Fruit fly (Drosophila melanogaster) whole organism, embryonic: ENCODE measurements around the gene Cdc16.

Experiments
- CG10321 ChIP-seq: fragments of 200-800 bp; sonication (Bioruptor generic); IDR thresholded peaks from 2 replicates; pipeline ENCODE4 v1.3.6; 2022; ENCODE audit warnings: missing biosample characterization, missing genetic modification characterization
- CG10431 ChIP-seq: fragments of 200-800 bp; sonication (Bioruptor generic); optimal IDR thresholded peaks from 3 replicates; lab custom pipeline; 2018; ENCODE audit warnings: missing biosample characterization, mild to moderate bottlenecking, missing genetic modification characterization
- CG12659 ChIP-seq: fragments of 200-800 bp; sonication (Bioruptor generic); optimal IDR thresholded peaks from 3 replicates; lab custom pipeline; 2017; ENCODE audit warnings: mild to moderate bottlenecking, missing biosample characterization, missing genetic modification reagents, missing genetic modification characterization
- CG13123 ChIP-seq: fragments of 200-800 bp; sonication (Bioruptor generic); optimal IDR thresholded peaks from 2 replicates; lab custom pipeline; 2016; ENCODE audit warnings: missing biosample characterization, missing genetic modification characterization
- CG13296 ChIP-seq: fragments of 200-800 bp; sonication (Bioruptor generic); optimal IDR thresholded peaks from 3 replicates; lab custom pipeline; 2018; ENCODE audit warnings: missing biosample characterization, mild to moderate bottlenecking, missing genetic modification characterization
- CG14860 ChIP-seq: fragments of 200-800 bp; sonication (Bioruptor generic); IDR thresholded peaks from 3 replicates; pipeline ENCODE4 v1.3.6; 2022; ENCODE audit warnings: missing biosample characterization, missing genetic modification characterization; ENCODE audit not compliant: partially characterized antibody
- CG15269 ChIP-seq: fragments of 200-800 bp; sonication (Bioruptor generic); optimal IDR thresholded peaks from 2 replicates; lab custom pipeline; 2018; ENCODE audit warnings: missing biosample characterization, mild to moderate bottlenecking, missing genetic modification characterization, moderate library complexity
- CG1529 ChIP-seq: fragments of 200-800 bp; sonication (Bioruptor generic); optimal IDR thresholded peaks from 3 replicates; lab custom pipeline; 2018; ENCODE audit warnings: missing biosample characterization, missing genetic modification characterization
- CG15601 ChIP-seq: fragments of 200-800 bp; sonication (Bioruptor generic); optimal IDR thresholded peaks from 3 replicates; lab custom pipeline; 2019; ENCODE audit warnings: missing biosample characterization, mild to moderate bottlenecking, missing genetic modification characterization, moderate library complexity
- CG16779 ChIP-seq: fragments of 200-800 bp; sonication (Bioruptor generic); IDR thresholded peaks from 2 replicates; pipeline ENCODE4 v1.3.6; 2022; ENCODE audit warnings: missing biosample characterization, missing genetic modification characterization
- CG1792 ChIP-seq: fragments of 200-800 bp; sonication (Bioruptor generic); optimal IDR thresholded peaks from 2 replicates; lab custom pipeline; 2016; ENCODE audit warnings: missing biosample characterization, missing genetic modification characterization
- CG18262 ChIP-seq: fragments of 200-800 bp; optimal IDR thresholded peaks from 3 replicates; lab custom pipeline; 2019; ENCODE audit warnings: missing biosample characterization, mild to moderate bottlenecking, missing genetic modification characterization, moderate library complexity
- CG1832 ChIP-seq: fragments of 200-800 bp; sonication (Bioruptor generic); optimal IDR thresholded peaks from 2 replicates; lab custom pipeline; 2017; ENCODE audit warnings: missing biosample characterization, mild to moderate bottlenecking, missing genetic modification characterization, inconsistent platforms
- CG18476 ChIP-seq: fragments of 200-800 bp; sonication (Bioruptor generic); optimal IDR thresholded peaks from 2 replicates; lab custom pipeline; 2016; ENCODE audit warnings: missing biosample characterization, mild to moderate bottlenecking, missing genetic modification characterization
- CG2129 ChIP-seq: fragments of 200-800 bp; sonication (Bioruptor generic); IDR thresholded peaks from 2 replicates; pipeline ENCODE4 v1.3.6; 2022; ENCODE audit warnings: missing biosample characterization, missing genetic modification characterization; ENCODE audit not compliant: partially characterized antibody
- CG30431 ChIP-seq: fragments of 200-800 bp; sonication (Bioruptor generic); optimal IDR thresholded peaks from 2 replicates; lab custom pipeline; 2017; ENCODE audit warnings: missing biosample characterization, missing genetic modification characterization
- CG31365 ChIP-seq: fragments of 200-800 bp; sonication (Bioruptor generic); optimal IDR thresholded peaks from 2 replicates; lab custom pipeline; 2018; ENCODE audit warnings: missing biosample characterization, mild to moderate bottlenecking, missing genetic modification characterization
- CG3847 ChIP-seq: fragments of 200-800 bp; sonication (Bioruptor generic); IDR thresholded peaks from 2 replicates; pipeline ENCODE4 v1.3.6; 2022; ENCODE audit warnings: missing biosample characterization, missing genetic modification characterization
- CG4820 ChIP-seq: fragments of 200-800 bp; sonication (Bioruptor generic); optimal IDR thresholded peaks from 3 replicates; lab custom pipeline; 2016; ENCODE audit warnings: missing biosample characterization, missing genetic modification characterization
- CG6813 ChIP-seq: fragments of 200-800 bp; sonication (Bioruptor generic); optimal IDR thresholded peaks from 2 replicates; lab custom pipeline; 2017; ENCODE audit warnings: missing biosample characterization, missing genetic modification characterization, mild to moderate bottlenecking, moderate library complexity, missing genetic modification reagents
- CG7372 ChIP-seq: fragments of 200-800 bp; sonication (Bioruptor generic); IDR thresholded peaks from 2 replicates; pipeline ENCODE4 v1.3.6; 2022; ENCODE audit warnings: missing biosample characterization, missing genetic modification characterization
- Dad ChIP-seq: fragments of 200-800 bp; sonication (Bioruptor generic); optimal IDR thresholded peaks from 3 replicates; lab custom pipeline; 2016; ENCODE audit warnings: missing biosample characterization, missing genetic modification characterization
- Ets97D ChIP-seq: fragments of 200-800 bp; sonication (Bioruptor generic); optimal IDR thresholded peaks from 3 replicates; lab custom pipeline; 2016; ENCODE audit warnings: missing biosample characterization, missing genetic modification characterization
- HLH3B ChIP-seq: fragments of 200-800 bp; sonication (Bioruptor generic); IDR thresholded peaks from 2 replicates; pipeline ENCODE4 v1.3.6; 2022; ENCODE audit warnings: missing biosample characterization, missing genetic modification characterization
- Side ChIP-seq: fragments of 200-800 bp; sonication (Bioruptor generic); optimal IDR thresholded peaks from 2 replicates; lab custom pipeline; 2016; ENCODE audit warnings: missing biosample characterization, missing genetic modification characterization
- Six4 ChIP-seq: fragments of 200-800 bp; sonication (Bioruptor generic); optimal IDR thresholded peaks from 2 replicates; lab custom pipeline; 2016; ENCODE audit warnings: missing biosample characterization, missing genetic modification characterization
- Sox102F ChIP-seq: fragments of 200-800 bp; sonication (Bioruptor generic); optimal IDR thresholded peaks from 2 replicates; lab custom pipeline; 2018; ENCODE audit warnings: missing biosample characterization, mild to moderate bottlenecking, missing genetic modification characterization, moderate library complexity
- Stat92E ChIP-seq, 3 experiments: fragments of >200 bp in 2 of 3; fragments of 200-800 bp in 1 of 3; sonication (Bioruptor generic) in 1 of 3; optimal IDR thresholded peaks; 2 replicates each; lab custom pipeline; 2017 to 2019; ENCODE audit warnings: missing biosample characterization in 3 of 3, missing genetic modification characterization in 3 of 3, mild to moderate bottlenecking in 1 of 3, moderate library complexity in 1 of 3
- ac ChIP-seq: fragments of 200-800 bp; sonication (Bioruptor generic); optimal IDR thresholded peaks from 3 replicates; lab custom pipeline; 2017; ENCODE audit warnings: missing biosample characterization, mild to moderate bottlenecking, missing genetic modification characterization
- ash1 ChIP-seq: fragments of 200-800 bp; sonication (Bioruptor generic); optimal IDR thresholded peaks from 2 replicates; lab custom pipeline; 2018; ENCODE audit warnings: missing biosample characterization, mild to moderate bottlenecking, missing genetic modification characterization
- az2 ChIP-seq: fragments of 200-800 bp; sonication (Bioruptor generic); optimal IDR thresholded peaks from 3 replicates; lab custom pipeline; 2016; ENCODE audit warnings: missing biosample characterization, missing genetic modification characterization
- bsh ChIP-seq, 2 experiments: fragments of 200-800 bp; sonication (Bioruptor generic); optimal IDR thresholded peaks; 2 replicates each; lab custom pipeline; 2017 to 2018; ENCODE audit warnings: mild to moderate bottlenecking in 2 of 2, missing biosample characterization in 2 of 2, missing genetic modification characterization in 2 of 2, moderate library complexity in 1 of 2
- chn ChIP-seq: fragments of 200-800 bp; sonication (Bioruptor generic); optimal IDR thresholded peaks from 2 replicates; lab custom pipeline; 2016; ENCODE audit warnings: missing biosample characterization, missing genetic modification characterization
- dan ChIP-seq: fragments of 200-800 bp; sonication (Bioruptor generic); IDR thresholded peaks from 2 replicates; pipeline ENCODE4 v1.3.6; 2022; ENCODE audit warnings: missing biosample characterization, missing genetic modification characterization
- dmrt11E ChIP-seq: fragments of 200-800 bp; sonication (Bioruptor generic); optimal IDR thresholded peaks from 3 replicates; lab custom pipeline; 2018; ENCODE audit warnings: missing biosample characterization, mild to moderate bottlenecking, missing genetic modification characterization, moderate library complexity
- gsb ChIP-seq: fragments of 200-800 bp; sonication (Bioruptor generic); IDR thresholded peaks from 2 replicates; pipeline ENCODE4 v1.3.6; 2022; ENCODE audit warnings: missing biosample characterization, missing genetic modification characterization
- gt ChIP-seq: fragments of 200-800 bp; sonication (Bioruptor generic); IDR thresholded peaks from 2 replicates; pipeline ENCODE4 v1.3.6; 2022; ENCODE audit warnings: missing biosample characterization, missing genetic modification characterization
- hbn ChIP-seq: fragments of 200-800 bp; sonication (Bioruptor generic); IDR thresholded peaks from 2 replicates; pipeline ENCODE4 v1.3.6; 2022; ENCODE audit warnings: missing biosample characterization, missing genetic modification characterization; ENCODE audit not compliant: partially characterized antibody
- ind ChIP-seq: fragments of 200-800 bp; sonication (Bioruptor generic); optimal IDR thresholded peaks from 3 replicates; lab custom pipeline; 2016; ENCODE audit warnings: missing biosample characterization, missing genetic modification characterization
- nerfin-2 ChIP-seq: fragments of 200-800 bp; sonication (Bioruptor generic); IDR thresholded peaks from 2 replicates; pipeline ENCODE4 v1.3.6; 2022; ENCODE audit warnings: missing biosample characterization, missing genetic modification characterization; ENCODE audit not compliant: partially characterized antibody
- nom ChIP-seq: fragments of 200-800 bp; sonication (Bioruptor generic); optimal IDR thresholded peaks from 2 replicates; lab custom pipeline; 2017; ENCODE audit warnings: missing biosample characterization, missing genetic modification characterization, mild to moderate bottlenecking, moderate library complexity, missing genetic modification reagents
- pros ChIP-seq: fragments of 200-800 bp; sonication (Bioruptor generic); optimal IDR thresholded peaks from 3 replicates; lab custom pipeline; 2019; ENCODE audit warnings: missing biosample characterization, mild to moderate bottlenecking, missing genetic modification characterization, moderate library complexity
- run ChIP-seq: fragments of 200-800 bp; sonication (Bioruptor generic); optimal IDR thresholded peaks from 3 replicates; lab custom pipeline; 2018; ENCODE audit warnings: missing biosample characterization, mild to moderate bottlenecking, missing genetic modification characterization
- sens ChIP-seq: fragments of 200-800 bp; sonication (Bioruptor generic); peaks from one replicate; lab custom pipeline; 2016; ENCODE audit warnings: missing biosample characterization, missing genetic modification characterization
- seq ChIP-seq: fragments of 200-800 bp; sonication (Bioruptor generic); IDR thresholded peaks from 2 replicates; pipeline ENCODE4 v1.3.6; 2022; ENCODE audit warnings: missing biosample characterization, missing genetic modification characterization
- so ChIP-seq: fragments of 200-800 bp; sonication (Bioruptor generic); IDR thresholded peaks from 3 replicates; pipeline ENCODE4 v1.3.6; 2022; ENCODE audit warnings: missing biosample characterization, missing genetic modification characterization
- tgo ChIP-seq: fragments of 200-800 bp; sonication (Bioruptor generic); IDR thresholded peaks from 3 replicates; pipeline ENCODE4 v1.3.6; 2022; ENCODE audit warnings: missing biosample characterization, missing genetic modification characterization
- tio ChIP-seq: fragments of 200-800 bp; sonication (Bioruptor generic); optimal IDR thresholded peaks from 2 replicates; lab custom pipeline; 2017; ENCODE audit warnings: missing biosample characterization, missing genetic modification characterization, inconsistent platforms

The Cdc16 gene

dm6 chr3R:23251256-23251655 is 29.7 kb upstream of the Cdc16 start, which contains the start of the genes Rad60 and EloA (continued):
- no peak for TF ChIP-seq pros (GFP tag; lab: Kevin White, UChicago)
- peak; percentile 67 for TF ChIP-seq nerfin-2 (GFP tag; lab: Robert Waterston, UW)
- peak; percentile 7 for TF ChIP-seq CG31365
- TF ChIP-seq CG16779 (GFP tag; lab: Robert Waterston, UW), result no peak
- peak; percentile 58 for TF ChIP-seq CG18476 (GFP tag; lab: Kevin White, UChicago)
- TF ChIP-seq CG15269, result peak; percentile 68
- peak; percentile 58 for TF ChIP-seq CG13296 (GFP tag; lab: Kevin White, UChicago)

dm6 chr3R:23257986-23258427 is 23.0 kb upstream of the Cdc16 start, which contains the start of the genes wda and Pex11c:
Gene wda, minus strand, starts transcription at chr3R:23258087.
Gene Pex11c, plus strand, starts transcription at chr3R:23258365.
- TF ChIP-seq Sox102F (GFP tag; lab: Kevin White, UChicago), result peak; percentile 94
- peak; percentile 56 for TF ChIP-seq Six4 (GFP tag; lab: Kevin White, UChicago)
- peak; percentile 73 for TF ChIP-seq CG30431 (GFP tag; lab: Kevin White, UChicago)
- peak; percentile 65 for TF ChIP-seq tio (GFP tag; lab: Kevin White, UChicago)
- no peak for TF ChIP-seq CG1792 (GFP tag; lab: Kevin White, UChicago)
- TF ChIP-seq ac (GFP tag; lab: Kevin White, UChicago), result peak; percentile 39
- no peak for TF ChIP-seq dan (GFP tag; lab: Robert Waterston, UW)
- TF ChIP-seq sens (GFP tag; lab: Kevin White, UChicago), result peak; percentile 75
- peak; percentile 91; the same call in 2 of the 3 replicates for TF ChIP-seq so (GFP tag; lab: Robert Waterston, UW)
- TF ChIP-seq nerfin-2 (GFP tag; lab: Robert Waterston, UW), result peak; percentile 33; the same call in 1 of the 2 replicates
- no peak for TF ChIP-seq ash1 (GFP tag; lab: Kevin White, UChicago)
- TF ChIP-seq CG4820 (GFP tag; lab: Kevin White, UChicago), result peak; percentile 58
- TF ChIP-seq chn (GFP tag; lab: Kevin White, UChicago), result peak; percentile 29
- peak; percentile 89 for TF ChIP-seq CG3847 (GFP tag; lab: Robert Waterston, UW)
- TF ChIP-seq CG13123, result peak; percentile 61
- peak; percentile 72 for TF ChIP-seq CG1529 (GFP tag; lab: Kevin White, UChicago)
- peak; percentile 77 for TF ChIP-seq run
- TF ChIP-seq CG2129 (GFP tag; lab: Robert Waterston, UW), result peak; percentile 35; the same call in 1 of the 2 replicates
- TF ChIP-seq az2, result peak; percentile 88
- TF ChIP-seq CG6813 (GFP tag; lab: Kevin White, UChicago), result peak; percentile 66
- peak; percentile 71 for TF ChIP-seq gsb (GFP tag; lab: Robert Waterston, UW)
- peak; percentile 91 for TF ChIP-seq HLH3B (GFP tag; lab: Robert Waterston, UW)
- TF ChIP-seq CG10431, result peak; percentile 57
- TF ChIP-seq CG7372 (GFP tag; lab: Robert Waterston, UW), result peak; percentile 89
- peak; percentile 96 for TF ChIP-seq tgo (GFP tag; lab: Robert Waterston, UW)
- peak; percentile 92 for TF ChIP-seq CG12659
- peak; percentile 23; the same call in 1 of the 2 replicates for TF ChIP-seq CG10321 (GFP tag; lab: Robert Waterston, UW)
- TF ChIP-seq dmrt11E (tag; lab: Kevin White, UChicago), result peak; percentile 95
- peak in 1 of 3 experiments; percentile 73 for TF ChIP-seq Stat92E (GFP tag; optimal IDR thresholded peaks at IDR 0.05; lab: Kevin White, UChicago)
- peak; percentile 54 for TF ChIP-seq hbn (GFP tag; lab: Robert Waterston, UW)
- peak; percentile 89 for TF ChIP-seq CG15601
- TF ChIP-seq gt, result peak; percentile 80
- peak; percentile 94 for TF ChIP-seq CG18262 (tag; lab: Kevin White, UChicago)
- TF ChIP-seq CG1832 (GFP tag; lab: Kevin White, UChicago), result no peak
- TF ChIP-seq Ets97D (GFP tag; lab: Kevin White, UChicago), result no peak
- no peak; the same call in 2 of the 3 replicates for TF ChIP-seq CG14860 (GFP tag; lab: Robert Waterston, UW)
- TF ChIP-seq nom (GFP tag; lab: Kevin White, UChicago), result no peak
- peak; percentile 64 for TF ChIP-seq seq (GFP tag; lab: Robert Waterston, UW)
- TF ChIP-seq ind (GFP tag; lab: Kevin White, UChicago), result peak; percentile 81
- TF ChIP-seq Dad (GFP tag; lab: Kevin White, UChicago), result no peak
- peak; percentile 25 for TF ChIP-seq Side
- TF ChIP-seq bsh (GFP tag; optimal IDR thresholded peaks at IDR 0.05; lab: Kevin White, UChicago), result peak in 1 of 2 experiments; percentile 93
